Worm (Caenorhabditis elegans) whole organism, late embryonic: Measurements from ENCODE around the gene srh-139.
"Not testable (repeated sequence)": the region's sequence is repeated elsewhere in the genome, so short reads cannot be mapped to it uniquely, and the experiment has no call there.

Experiments
- C08G9.2 ChIP-seq: sonication (generic microtip); optimal IDR thresholded peaks from 2 replicates; lab custom pipeline; 2016; ENCODE audit warnings: mild to moderate bottlenecking, missing genetic modification characterization, moderate library complexity, missing compliant biosample characterization
- C38D4.7 ChIP-seq: fragments of 200-800 bp; sonication (Bioruptor generic); optimal IDR thresholded peaks from 2 replicates; lab custom pipeline; 2018; ENCODE audit warnings: mild to moderate bottlenecking, missing genetic modification characterization, moderate library complexity, missing compliant biosample characterization
- K02D7.2 ChIP-seq: sonication (generic microtip); optimal IDR thresholded peaks from 2 replicates; lab custom pipeline; 2017; ENCODE audit warnings: mild to moderate bottlenecking, missing genetic modification characterization, missing compliant biosample characterization
- K09A11.1 ChIP-seq: sonication (generic microtip); optimal IDR thresholded peaks from 2 replicates; lab custom pipeline; 2017; ENCODE audit warnings: antibody characterized with exemption, mild to moderate bottlenecking, missing genetic modification characterization, missing compliant biosample characterization; ENCODE audit not compliant: insufficient read depth
- Y22D7AL.16 ChIP-seq: sonication (generic microtip); optimal IDR thresholded peaks from 2 replicates; lab custom pipeline; 2016; ENCODE audit warnings: missing genetic modification characterization, missing compliant biosample characterization
- ahr-1 ChIP-seq: sonication (generic microtip); optimal IDR thresholded peaks from 2 replicates; lab custom pipeline; 2016; ENCODE audit warnings: missing genetic modification characterization, missing compliant biosample characterization
- ama-1 ChIP-seq: fragments of 150-350 bp; optimal IDR thresholded peaks from 2 replicates; lab custom pipeline; 2014
- ceh-14 ChIP-seq: sonication (generic microtip); optimal IDR thresholded peaks from 2 replicates; lab custom pipeline; 2016; ENCODE audit warnings: missing genotype, missing genetic modification characterization, missing compliant biosample characterization
- ceh-19 ChIP-seq: fragments of 200-800 bp; sonication (Bioruptor generic); optimal IDR thresholded peaks from 2 replicates; lab custom pipeline; 2018; ENCODE audit warnings: mild to moderate bottlenecking, missing genetic modification characterization, missing compliant biosample characterization
- ceh-22 ChIP-seq: sonication (generic microtip); optimal IDR thresholded peaks from 2 replicates; lab custom pipeline; 2017; ENCODE audit warnings: missing biosample characterization, missing genetic modification characterization
- ceh-31 ChIP-seq: sonication (generic microtip); optimal IDR thresholded peaks from 2 replicates; lab custom pipeline; 2016; ENCODE audit warnings: missing genetic modification characterization, missing compliant biosample characterization
- ceh-45 ChIP-seq: fragments of 200-800 bp; sonication (Bioruptor generic); IDR thresholded peaks from 2 replicates; pipeline ENCODE4 v1.3.6; 2022; ENCODE audit warnings: missing genetic modification reagents, missing genetic modification characterization, missing compliant biosample characterization
- ceh-6 ChIP-seq: fragments of 200-800 bp; sonication (Bioruptor generic); optimal IDR thresholded peaks from 2 replicates; lab custom pipeline; 2018; ENCODE audit warnings: mild to moderate bottlenecking, missing genetic modification characterization, missing compliant biosample characterization
- che-1 ChIP-seq: sonication (generic microtip); optimal IDR thresholded peaks from 2 replicates; lab custom pipeline; 2016; ENCODE audit warnings: mild to moderate bottlenecking, missing genetic modification characterization, missing compliant biosample characterization
- dve-1 ChIP-seq: sonication (generic microtip); optimal IDR thresholded peaks from 2 replicates; lab custom pipeline; 2017; ENCODE audit warnings: antibody characterized with exemption, mild to moderate bottlenecking, missing genetic modification characterization, missing compliant biosample characterization
- elt-2 ChIP-seq: sonication (generic microtip); optimal IDR thresholded peaks from 2 replicates; lab custom pipeline; 2016; ENCODE audit warnings: missing genetic modification reagents, missing genetic modification characterization, missing compliant biosample characterization
- elt-4 ChIP-seq: sonication (generic microtip); optimal IDR thresholded peaks from 2 replicates; lab custom pipeline; 2016; ENCODE audit warnings: missing genetic modification characterization, missing compliant biosample characterization
- eyg-1 ChIP-seq: sonication (generic microtip); optimal IDR thresholded peaks from 2 replicates; lab custom pipeline; 2016; ENCODE audit warnings: missing genotype, missing genetic modification characterization, missing compliant biosample characterization
- hlh-13 ChIP-seq: fragments of 200-800 bp; sonication (Bioruptor generic); optimal IDR thresholded peaks from 2 replicates; lab custom pipeline; 2018; ENCODE audit warnings: mild to moderate bottlenecking, missing genetic modification characterization, missing compliant biosample characterization
- hlh-15 ChIP-seq: sonication (generic microtip); optimal IDR thresholded peaks from 2 replicates; lab custom pipeline; 2016; ENCODE audit warnings: missing genetic modification characterization, missing compliant biosample characterization
- hlh-8 ChIP-seq: sonication (generic microtip); optimal IDR thresholded peaks from 2 replicates; lab custom pipeline; 2016; ENCODE audit warnings: missing genotype, missing genetic modification characterization, missing compliant biosample characterization
- nhr-11 ChIP-seq: fragments of 150-350 bp; optimal IDR thresholded peaks from 2 replicates; lab custom pipeline; 2014; ENCODE audit warnings: missing biosample characterization, missing genetic modification characterization
- nhr-232 ChIP-seq: sonication (generic microtip); optimal IDR thresholded peaks from 2 replicates; lab custom pipeline; 2016; ENCODE audit warnings: missing genetic modification characterization, missing compliant biosample characterization
- npax-4 ChIP-seq: sonication (generic microtip); optimal IDR thresholded peaks from 2 replicates; lab custom pipeline; 2016; ENCODE audit warnings: missing genetic modification characterization, missing compliant biosample characterization
- pat-9 ChIP-seq: fragments of 200-800 bp; sonication (Bioruptor generic); optimal IDR thresholded peaks from 2 replicates; lab custom pipeline; 2018; ENCODE audit warnings: mild to moderate bottlenecking, missing genetic modification characterization, moderate library complexity, missing compliant biosample characterization
- pha-2 ChIP-seq: sonication (generic microtip); optimal IDR thresholded peaks from 2 replicates; lab custom pipeline; 2017; ENCODE audit warnings: mild to moderate bottlenecking, missing genetic modification characterization, missing compliant biosample characterization
- pqm-1 ChIP-seq: sonication (generic microtip); optimal IDR thresholded peaks from 2 replicates; lab custom pipeline; 2016; ENCODE audit warnings: missing genetic modification characterization, missing compliant biosample characterization
- pros-1 ChIP-seq: fragments of 150-350 bp; optimal IDR thresholded peaks from 2 replicates; lab custom pipeline; 2014; ENCODE audit warnings: missing biosample characterization, missing genetic modification reagents, missing genetic modification characterization
- rnt-1 ChIP-seq: sonication (generic microtip); optimal IDR thresholded peaks from 2 replicates; lab custom pipeline; 2016; ENCODE audit warnings: missing genetic modification characterization, missing compliant biosample characterization
- sdc-2 ChIP-seq: sonication (generic microtip); optimal IDR thresholded peaks from 2 replicates; lab custom pipeline; 2016; ENCODE audit warnings: missing genotype, missing genetic modification characterization, missing compliant biosample characterization
- sox-4 ChIP-seq: sonication (generic microtip); optimal IDR thresholded peaks from 2 replicates; lab custom pipeline; 2017; ENCODE audit warnings: mild to moderate bottlenecking, missing genetic modification characterization, inconsistent platforms, missing compliant biosample characterization
- syd-9 ChIP-seq: sonication (generic microtip); optimal IDR thresholded peaks from 2 replicates; lab custom pipeline; 2016; ENCODE audit warnings: mild to moderate bottlenecking, missing genetic modification characterization, moderate library complexity, missing compliant biosample characterization
- ttx-3 ChIP-seq: sonication (generic microtip); optimal IDR thresholded peaks from 2 replicates; lab custom pipeline; 2016; ENCODE audit warnings: missing genetic modification reagents, missing genetic modification characterization, missing compliant biosample characterization
- unc-42 ChIP-seq: sonication (generic microtip); optimal IDR thresholded peaks from 2 replicates; lab custom pipeline; 2016; ENCODE audit warnings: missing genotype, missing genetic modification characterization, missing compliant biosample characterization
- unc-86 ChIP-seq: sonication (generic microtip); optimal IDR thresholded peaks from 2 replicates; lab custom pipeline; 2016; ENCODE audit warnings: missing genetic modification characterization, missing compliant biosample characterization
- zip-5 ChIP-seq: sonication (generic microtip); optimal IDR thresholded peaks from 2 replicates; lab custom pipeline; 2016; ENCODE audit warnings: missing genetic modification characterization, missing compliant biosample characterization

Gene srh-139

ce11 chrV:16506650-16507049, 22.9 kb downstream of the srh-139 start:
- TF ChIP-seq nhr-11, result no peak
- no peak for TF ChIP-seq pha-2 (tag; lab: Kevin White, UChicago)
- TF ChIP-seq K09A11.1 (tag; lab: Kevin White, UChicago), result no peak
- no peak for TF ChIP-seq zip-5 (tag; lab: Kevin White, UChicago)
- no peak for TF ChIP-seq dve-1 (tag; lab: Kevin White, UChicago)
- no peak for TF ChIP-seq elt-4 (tag; lab: Kevin White, UChicago)
- no peak for TF ChIP-seq pqm-1 (tag; lab: Kevin White, UChicago)
- no peak for TF ChIP-seq nhr-232 (tag; lab: Kevin White, UChicago)
- TF ChIP-seq npax-4 (tag; lab: Kevin White, UChicago), result no peak
- no peak for TF ChIP-seq ttx-3
- no peak for TF ChIP-seq hlh-15 (tag; lab: Kevin White, UChicago)
- no peak for TF ChIP-seq unc-42 (tag; lab: Kevin White, UChicago)
- no peak for TF ChIP-seq eyg-1 (tag; lab: Kevin White, UChicago)

DNA sequence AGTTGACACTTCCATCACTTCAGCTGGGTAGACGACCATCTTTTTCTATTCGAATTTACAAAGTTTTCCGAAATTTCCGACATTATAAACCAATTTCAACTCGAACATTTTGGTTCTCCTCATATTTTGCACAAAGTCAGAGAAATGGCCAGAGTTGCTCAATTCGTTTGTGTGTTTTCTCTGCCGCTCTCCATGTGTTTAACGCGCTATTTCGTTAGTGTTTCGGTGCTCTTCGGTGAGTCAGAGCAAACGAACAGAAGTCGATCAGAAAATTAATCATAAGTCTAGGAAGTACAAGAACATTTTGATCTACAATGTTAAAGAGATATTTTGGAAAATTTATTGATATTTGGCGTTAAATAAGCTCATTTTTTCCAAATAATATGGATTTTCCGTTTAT, 24.9 kb downstream of the srh-139 start, which contains the start of gene srr-3:
Gene srr-3 (minus strand): TSS at position 101 of the 400 bp plus-strand sequence.
- TF ChIP-seq K02D7.2 (tag; lab: Kevin White, UChicago), result no peak
- TF ChIP-seq elt-4 (tag; lab: Kevin White, UChicago), result no peak
- TF ChIP-seq ceh-14, result no peak
- no peak for TF ChIP-seq ceh-6 (GFP tag; lab: Kevin White, UChicago)
- TF ChIP-seq rnt-1 (tag; lab: Kevin White, UChicago), result no peak
- TF ChIP-seq dve-1 (tag; lab: Kevin White, UChicago), result no peak

- not testable (repeated sequence) for TF ChIP-seq unc-86 (tag; lab: Kevin White, UChicago); elt-2; sdc-2 (tag; lab: Kevin White, UChicago)
These were observed 31.4 kb downstream of the srh-139 start, which contains the start of gene F36D3.5 for ce11 chrV:16515140-16515539. F36D3.5 (minus strand) TSS chrV:16515240.

DNA sequence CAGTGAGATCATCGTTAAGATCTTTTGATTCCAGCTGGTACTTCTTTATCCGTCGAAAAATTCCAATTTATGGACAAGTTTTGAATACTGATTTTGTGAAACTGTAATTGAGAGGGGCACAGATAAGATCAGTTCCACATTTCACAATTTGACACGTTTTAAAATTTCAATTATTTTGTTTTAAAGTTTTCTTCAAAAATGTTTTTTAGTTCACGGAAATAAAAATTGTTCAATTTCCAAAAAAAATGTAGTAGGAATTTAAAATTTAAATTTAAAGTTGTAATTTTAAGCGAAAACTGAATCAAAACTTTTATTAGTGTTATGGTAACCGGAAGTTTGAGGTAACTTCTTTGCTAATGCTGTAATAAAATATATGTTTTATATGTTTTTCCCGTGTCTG, 33.8 kb downstream of the srh-139 start, which contains the start of gene F36D3.4:
Gene F36D3.4 (minus strand): TSS at position 101 of the 400 bp plus-strand sequence.
- TF ChIP-seq ceh-45 (GFP tag; lab: Robert Waterston, UW) (no peak), C08G9.2 (tag; lab: Kevin White, UChicago) (no peak), nhr-11 (no peak)

DNA sequence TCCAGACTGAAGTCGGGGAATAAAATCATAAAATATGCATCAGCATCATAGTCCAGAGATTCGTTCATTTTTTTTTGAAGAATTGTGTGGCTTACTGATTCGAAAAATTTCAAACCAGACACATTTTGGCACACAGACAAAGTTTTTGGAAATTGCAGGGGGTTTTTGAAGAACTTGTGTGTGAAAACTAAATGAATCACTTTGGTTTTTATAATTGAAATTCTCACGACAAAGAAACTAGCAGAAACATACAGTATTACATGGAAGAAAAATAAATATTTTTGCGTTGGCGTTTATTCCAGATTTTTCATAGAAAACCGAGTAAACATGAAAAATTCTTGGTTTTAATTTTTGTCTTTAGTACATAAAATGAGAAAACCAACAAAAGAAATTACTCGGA, 38.5 kb downstream of the srh-139 start, which contains the start of gene srw-34:
Gene srw-34 (minus strand): TSS at position 101 of the 400 bp plus-strand sequence.
- TF ChIP-seq Y22D7AL.16 (tag; lab: Kevin White, UChicago), result no peak

DNA sequence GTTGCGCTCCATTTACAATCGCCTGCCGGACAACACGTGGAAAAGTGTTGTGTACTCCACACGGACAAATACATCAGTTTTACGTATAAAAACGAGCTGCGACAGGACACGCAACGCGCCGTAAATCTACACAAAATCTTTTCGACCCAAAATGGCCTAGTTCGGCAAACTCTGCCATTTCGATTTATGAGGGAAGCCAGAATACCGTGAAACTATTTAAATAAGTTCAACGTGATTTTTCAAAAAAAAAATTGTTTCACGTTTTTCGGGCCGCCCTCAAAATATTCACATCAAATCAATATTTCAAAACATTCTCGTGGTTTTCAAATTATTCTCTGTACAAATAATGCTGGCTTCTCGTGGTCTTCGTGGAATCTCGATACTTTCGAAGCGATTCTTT, 43.1 kb downstream of the srh-139 start, which contains the start of gene F36D3.8:
Gene F36D3.8 (plus strand): TSS at position 301 of the 400 bp plus-strand sequence.
- TF ChIP-seq syd-9 (tag; lab: Kevin White, UChicago), result no peak
- no peak for TF ChIP-seq ceh-31
- TF ChIP-seq ama-1, result no peak
- no peak for TF ChIP-seq zip-5 (tag; lab: Kevin White, UChicago)
- TF ChIP-seq hlh-8, result no peak
- TF ChIP-seq ceh-22 (tag; lab: Kevin White, UChicago), result no peak
- TF ChIP-seq pat-9 (tag; lab: Kevin White, UChicago), result no peak
- no peak for TF ChIP-seq rnt-1 (tag; lab: Kevin White, UChicago)
- TF ChIP-seq nhr-11, result no peak
- TF ChIP-seq pros-1, result no peak
- no peak for TF ChIP-seq ceh-19

DNA sequence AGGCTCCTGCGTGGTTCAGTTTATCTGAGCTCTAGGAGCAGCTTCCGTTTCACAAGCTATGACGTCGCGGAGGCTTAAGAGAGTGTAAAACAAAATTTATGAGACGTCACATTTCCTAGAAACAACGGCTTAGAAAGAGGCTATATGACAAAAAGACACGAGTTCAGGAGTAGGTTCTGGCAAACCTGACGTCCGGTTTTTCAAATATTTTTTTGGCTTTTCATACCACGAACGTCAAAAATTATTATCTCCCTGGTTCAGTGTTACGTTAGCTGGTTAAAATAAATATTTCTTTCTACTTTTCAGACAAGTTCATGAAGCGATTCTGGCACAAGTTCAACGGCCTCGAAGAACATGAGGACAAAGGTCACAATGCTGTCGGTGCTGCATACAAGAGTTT, 44.0 kb downstream of the srh-139 start, which contains the start of gene F36D3.16:
Gene F36D3.16 (plus strand): TSS at position 301 of the 400 bp plus-strand sequence.
- TF ChIP-seq C38D4.7 (GFP tag; lab: Kevin White, UChicago) (no peak), pha-2 (tag; lab: Kevin White, UChicago) (no peak), ceh-45 (GFP tag; lab: Robert Waterston, UW) (no peak), hlh-13 (GFP tag; lab: Kevin White, UChicago) (no peak), K09A11.1 (tag; lab: Kevin White, UChicago) (no peak), sox-4 (no peak), che-1 (no peak), hlh-15 (tag; lab: Kevin White, UChicago) (no peak), ahr-1 (no peak)
